Worm (Caenorhabditis elegans) whole organism, L3 larva: Measurements from ENCODE around the gene tyr-1.
A peak's percentile ranks its signal among the peaks of the same experiment; 100 is the strongest.

ENCODE experiments used
- R02D3.7 ChIP-seq: fragments of 150-350 bp; optimal IDR thresholded peaks from 2 replicates; lab custom pipeline; 2014; ENCODE audit warnings: missing biosample characterization, missing genetic modification characterization
- ZK546.5 ChIP-seq: sonication (generic microtip); optimal IDR thresholded peaks from 2 replicates; lab custom pipeline; 2017; ENCODE audit warnings: missing biosample characterization, missing genetic modification characterization
- ceh-16 ChIP-seq: sonication (generic microtip); optimal IDR thresholded peaks from 2 replicates; lab custom pipeline; 2017; ENCODE audit warnings: missing biosample characterization, missing genetic modification characterization
- ceh-28 ChIP-seq: fragments of 150-350 bp; optimal IDR thresholded peaks from 2 replicates; lab custom pipeline; 2014; ENCODE audit warnings: missing biosample characterization, missing genetic modification reagents, missing genetic modification characterization
- ceh-82 ChIP-seq: fragments of 150-350 bp; optimal IDR thresholded peaks from 2 replicates; lab custom pipeline; 2014; ENCODE audit warnings: missing biosample characterization, missing genetic modification characterization
- ceh-9 ChIP-seq: sonication (generic microtip); optimal IDR thresholded peaks from 2 replicates; lab custom pipeline; 2018; ENCODE audit warnings: missing biosample characterization, missing genetic modification characterization
- daf-12 ChIP-seq: fragments of 150-350 bp; optimal IDR thresholded peaks from 2 replicates; lab custom pipeline; 2014; ENCODE audit warnings: missing biosample characterization, missing genetic modification reagents, missing genetic modification characterization
- egl-27 ChIP-seq: sonication (generic microtip); optimal IDR thresholded peaks from 4 replicates; lab custom pipeline; 2017; ENCODE audit warnings: missing biosample characterization, missing genetic modification reagents, missing genetic modification characterization
- elt-1 ChIP-seq: fragments of 150-350 bp; optimal IDR thresholded peaks from 2 replicates; lab custom pipeline; 2014; ENCODE audit warnings: missing biosample characterization, missing genetic modification characterization
- elt-2 ChIP-seq: sonication (generic microtip); optimal IDR thresholded peaks from 2 replicates; lab custom pipeline; 2016; ENCODE audit warnings: missing genetic modification reagents, mild to moderate bottlenecking, missing genetic modification characterization, missing compliant biosample characterization
- elt-3 ChIP-seq, 3 experiments: fragments of 150-350 bp in 1 of 3; sonication (generic microtip) in 2 of 3; optimal IDR thresholded peaks; 2 replicates in 2 of 3; 4 replicates in 1 of 3; lab custom pipeline; 2014 to 2017; ENCODE audit warnings: missing biosample characterization in 3 of 3, missing genetic modification characterization in 3 of 3
- fkh-2 ChIP-seq: fragments of 150-350 bp; optimal IDR thresholded peaks from 2 replicates; lab custom pipeline; 2014; ENCODE audit warnings: missing biosample characterization, missing genetic modification reagents, missing genetic modification characterization
- hmg-11 ChIP-seq: sonication (generic microtip); optimal IDR thresholded peaks from 2 replicates; lab custom pipeline; 2016; ENCODE audit warnings: missing genetic modification characterization, missing compliant biosample characterization
- jun-1 ChIP-seq: fragments of 150-350 bp; optimal IDR thresholded peaks from 2 replicates; lab custom pipeline; 2014; ENCODE audit warnings: missing biosample characterization, missing genetic modification reagents, missing genetic modification characterization
- lin-15B ChIP-seq: fragments of 150-350 bp; optimal IDR thresholded peaks from 2 replicates; lab custom pipeline; 2014; ENCODE audit warnings: missing biosample characterization, missing genetic modification characterization
- lin-39 ChIP-seq: fragments of 150-350 bp; optimal IDR thresholded peaks from 2 replicates; lab custom pipeline; 2018; ENCODE audit warnings: missing biosample characterization, missing genetic modification reagents, missing genetic modification characterization
- lsy-12 ChIP-seq: sonication (generic microtip); optimal IDR thresholded peaks from 2 replicates; lab custom pipeline; 2016; ENCODE audit warnings: mild to moderate bottlenecking, missing genetic modification characterization, missing compliant biosample characterization
- mdl-1 ChIP-seq: fragments of 150-350 bp; optimal IDR thresholded peaks from 2 replicates; lab custom pipeline; 2014; ENCODE audit warnings: missing biosample characterization, missing genetic modification characterization
- mml-1 ChIP-seq: fragments of 150-350 bp; sonication (generic microtip); optimal IDR thresholded peaks from 3 replicates; lab custom pipeline; 2014; ENCODE audit warnings: missing biosample characterization, missing genetic modification characterization
- nfya-1 ChIP-seq: sonication (generic microtip); optimal IDR thresholded peaks from 2 replicates; lab custom pipeline; 2017; ENCODE audit warnings: missing genetic modification characterization, mild to moderate bottlenecking, missing compliant biosample characterization, antibody characterized with exemption, moderate library complexity; ENCODE audit not compliant: insufficient read depth
- nhr-11 ChIP-seq: fragments of 150-350 bp; optimal IDR thresholded peaks from 2 replicates; lab custom pipeline; 2014; ENCODE audit warnings: missing biosample characterization, missing genetic modification characterization
- nhr-12 ChIP-seq: fragments of 150-350 bp; optimal IDR thresholded peaks from 2 replicates; lab custom pipeline; 2014; ENCODE audit warnings: missing biosample characterization, missing genetic modification characterization
- nhr-23 ChIP-seq: fragments of 150-350 bp; optimal IDR thresholded peaks from 2 replicates; lab custom pipeline; 2014; ENCODE audit warnings: missing biosample characterization, missing genetic modification reagents, missing genetic modification characterization
- nhr-237 ChIP-seq: fragments of 150-350 bp; optimal IDR thresholded peaks from 2 replicates; lab custom pipeline; 2014; ENCODE audit warnings: missing biosample characterization, missing genetic modification characterization
- nhr-25 ChIP-seq: sonication (generic microtip); optimal IDR thresholded peaks from 2 replicates; lab custom pipeline; 2017; ENCODE audit warnings: missing biosample characterization, missing genetic modification characterization
- nhr-28 ChIP-seq: fragments of 150-350 bp; optimal IDR thresholded peaks from 2 replicates; lab custom pipeline; 2014; ENCODE audit warnings: missing biosample characterization, missing genetic modification characterization
- nhr-43 ChIP-seq: sonication (generic microtip); optimal IDR thresholded peaks from 2 replicates; lab custom pipeline; 2016; ENCODE audit warnings: mild to moderate bottlenecking, missing genetic modification characterization, missing compliant biosample characterization; ENCODE audit not compliant: poor library complexity, severe bottlenecking
- nhr-67 ChIP-seq: fragments of 150-350 bp; optimal IDR thresholded peaks from 2 replicates; lab custom pipeline; 2014; ENCODE audit warnings: missing biosample characterization, missing genetic modification characterization
- nhr-76 ChIP-seq: fragments of 150-350 bp; sonication (generic microtip); optimal IDR thresholded peaks from 5 replicates; lab custom pipeline; 2014; ENCODE audit warnings: missing biosample characterization, missing genetic modification characterization
- nhr-77 ChIP-seq: fragments of 150-350 bp; optimal IDR thresholded peaks from 2 replicates; lab custom pipeline; 2014; ENCODE audit warnings: missing biosample characterization, missing genetic modification characterization
- pha-4 ChIP-seq: fragments of 150-350 bp; optimal IDR thresholded peaks from 2 replicates; lab custom pipeline; 2014; ENCODE audit warnings: missing biosample characterization, missing genetic modification reagents, missing genetic modification characterization
- pqm-1 ChIP-seq: fragments of 150-350 bp; optimal IDR thresholded peaks from 2 replicates; lab custom pipeline; 2017; ENCODE audit warnings: missing biosample characterization, missing genetic modification characterization, inconsistent platforms
- sea-2 ChIP-seq: fragments of 150-350 bp; sonication (generic microtip); optimal IDR thresholded peaks from 4 replicates; lab custom pipeline; 2014; ENCODE audit warnings: missing biosample characterization, missing genetic modification reagents, missing genetic modification characterization
- snpc-4 ChIP-seq: fragments of 150-350 bp; optimal IDR thresholded peaks from 2 replicates; lab custom pipeline; 2014; ENCODE audit warnings: missing biosample characterization, missing genetic modification characterization
- unc-39 ChIP-seq: sonication (generic microtip); optimal IDR thresholded peaks from 4 replicates; lab custom pipeline; 2017; ENCODE audit warnings: missing biosample characterization, missing genetic modification characterization
- unc-62 ChIP-seq: fragments of 150-350 bp; sonication (generic microtip); optimal IDR thresholded peaks from 4 replicates; lab custom pipeline; 2014; ENCODE audit warnings: missing biosample characterization, missing genetic modification reagents, missing genetic modification characterization
- zag-1 ChIP-seq: fragments of 150-350 bp; optimal IDR thresholded peaks from 2 replicates; lab custom pipeline; 2014; ENCODE audit warnings: missing biosample characterization, missing genetic modification characterization
- ztf-11 ChIP-seq: fragments of 150-350 bp; optimal IDR thresholded peaks from 2 replicates; lab custom pipeline; 2014; ENCODE audit warnings: missing biosample characterization, missing genetic modification characterization
- ztf-4 ChIP-seq: fragments of 150-350 bp; optimal IDR thresholded peaks from 2 replicates; lab custom pipeline; 2014; ENCODE audit warnings: missing biosample characterization, missing genetic modification characterization

tyr-1 gene

ce11 chrIII:7855468-7855867 is 18.1 kb upstream of the tyr-1 start:
- no peak for TF ChIP-seq nhr-11
- TF ChIP-seq ceh-82 = no peak
- TF ChIP-seq R02D3.7 (tag; lab: Kevin White, UChicago) = no peak
- TF ChIP-seq nhr-23 (tag; lab: Kevin White, UChicago) = no peak

DNA sequence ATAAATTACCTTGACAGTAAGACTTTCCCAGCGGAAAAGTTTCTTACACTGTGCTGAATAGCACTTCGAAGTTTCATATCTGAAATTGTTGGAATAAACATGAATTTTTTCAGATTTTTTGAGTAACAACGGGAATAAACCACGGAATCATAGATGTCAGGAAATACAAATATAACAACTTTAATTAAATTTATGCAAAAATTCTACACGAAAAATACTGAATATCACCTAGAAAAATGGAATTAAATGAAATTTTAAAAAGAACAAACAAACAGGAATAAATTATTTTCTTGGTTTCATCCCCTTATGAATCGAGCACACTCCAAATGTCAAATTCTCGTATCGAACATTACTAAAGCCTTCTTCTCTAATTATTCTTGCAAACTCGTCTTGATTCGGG is 16.4 kb upstream of the tyr-1 start, which contains the start of gene tag-307:
Gene tag-307 (minus strand): TSS at position 101 of the 400 bp plus-strand sequence.
- no peak for TF ChIP-seq elt-3 (tag; optimal IDR thresholded peaks at IDR 0.05; lab: Kevin White, UChicago)
- TF ChIP-seq nfya-1 (tag; lab: Kevin White, UChicago) = no peak
- no peak for TF ChIP-seq fkh-2
- TF ChIP-seq lin-15B (tag; lab: Kevin White, UChicago) = no peak
- no peak for TF ChIP-seq ceh-16
- TF ChIP-seq nhr-67 (tag; lab: Kevin White, UChicago) = no peak
- no peak for TF ChIP-seq mdl-1 (tag; lab: Kevin White, UChicago)
- TF ChIP-seq jun-1 (tag; lab: Kevin White, UChicago) = no peak
- no peak for TF ChIP-seq pha-4
- no peak for TF ChIP-seq daf-12 (tag; lab: Kevin White, UChicago)
- no peak for TF ChIP-seq ceh-9 (tag; lab: Kevin White, UChicago)
- TF ChIP-seq nhr-76 (tag; lab: Kevin White, UChicago) = no peak
- TF ChIP-seq mml-1 = no peak
- no peak for TF ChIP-seq lin-39
- TF ChIP-seq, all 47 proteins: peak for 0

DNA sequence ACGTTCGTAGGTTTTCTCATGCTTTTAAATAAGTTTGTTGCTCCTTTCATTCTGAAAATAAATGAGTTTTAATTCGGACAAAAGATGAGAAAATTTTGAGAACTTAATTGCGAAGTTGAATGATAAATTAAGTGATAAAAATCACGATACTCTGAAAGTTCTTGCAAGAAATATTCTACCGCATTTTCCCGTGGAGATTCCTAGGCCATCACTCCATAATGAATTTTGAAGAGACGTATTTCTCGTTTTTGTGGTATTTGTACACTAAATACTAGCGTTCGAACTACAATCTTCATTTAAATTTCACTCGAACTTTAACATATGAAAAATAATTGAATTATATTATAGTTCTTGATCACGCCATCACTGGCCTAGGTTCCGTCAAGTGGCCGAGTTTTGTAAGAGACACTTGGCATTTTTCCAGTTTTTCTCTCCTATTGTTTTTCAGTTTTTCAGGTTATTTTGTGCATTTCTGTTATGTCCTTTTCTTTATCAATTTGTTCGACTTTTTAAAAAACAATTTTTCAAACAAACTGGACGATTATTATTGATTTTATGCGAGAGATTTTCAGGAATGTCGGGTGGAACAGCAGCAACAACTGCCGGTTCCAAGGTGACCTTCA is 15.1 kb upstream of the tyr-1 start, which contains the start of the genes coq-5 and ufm-1:
Gene coq-5 (minus strand): TSS at position 51 of the 623 bp plus-strand sequence.
Gene ufm-1 (plus strand): TSS at position 573 of the 623 bp plus-strand sequence.
- TF ChIP-seq ZK546.5 (tag; lab: Kevin White, UChicago) (no peak), elt-2 (tag; lab: Kevin White, UChicago) (peak; percentile 4), lsy-12 (tag; lab: Kevin White, UChicago) (no peak), snpc-4 (no peak), pha-4 (peak; percentile 14), zag-1 (tag; lab: Kevin White, UChicago) (no peak), nhr-25 (tag; lab: Kevin White, UChicago) (no peak), ztf-4 (no peak), nfya-1 (tag; lab: Kevin White, UChicago) (peak; percentile 5), egl-27 (tag; lab: Kevin White, UChicago) (no peak), unc-39 (no peak), ceh-9 (tag; lab: Kevin White, UChicago) (no peak), sea-2 (GFP tag; lab: Kevin White, UChicago) (no peak), nhr-237 (tag; lab: Kevin White, UChicago) (no peak), pqm-1 (tag; lab: Kevin White, UChicago) (no peak), nhr-28 (tag; lab: Kevin White, UChicago) (no peak), R02D3.7 (tag; lab: Kevin White, UChicago) (no peak), lin-15B (tag; lab: Kevin White, UChicago) (peak; percentile 18), nhr-12 (tag; lab: Kevin White, UChicago) (no peak), ceh-16 (no peak), mdl-1 (tag; lab: Kevin White, UChicago) (no peak), unc-62 (GFP tag; lab: Kevin White, UChicago) (no peak), nhr-11 (no peak), nhr-43 (tag; lab: Kevin White, UChicago) (peak; percentile 55), ceh-82 (no peak), elt-1 (tag; lab: Kevin White, UChicago) (no peak), hmg-11 (tag; lab: Kevin White, UChicago) (peak; percentile 8)
- TF ChIP-seq, all 47 proteins: peak for 6

ce11 chrIII:7859313-7859712 is 14.3 kb upstream of the tyr-1 start, which contains the start of gene tomm-7:
TSS of gene tomm-7 (plus strand) at chrIII:7859613.
- no peak for TF ChIP-seq nhr-43 (tag; lab: Kevin White, UChicago)
- TF ChIP-seq elt-2 (tag; lab: Kevin White, UChicago) = no peak
- TF ChIP-seq snpc-4 = no peak
- no peak for TF ChIP-seq nhr-11
- TF ChIP-seq nhr-77 = no peak
- no peak for TF ChIP-seq nhr-28 (tag; lab: Kevin White, UChicago)
- TF ChIP-seq ztf-4 = no peak
- no peak for TF ChIP-seq ztf-11 (tag; lab: Kevin White, UChicago)
- TF ChIP-seq hmg-11 (tag; lab: Kevin White, UChicago) = no peak
- TF ChIP-seq lsy-12 (tag; lab: Kevin White, UChicago) = no peak
- TF ChIP-seq ceh-28 (tag; lab: Kevin White, UChicago) = no peak
- no peak for TF ChIP-seq pha-4
- no peak for TF ChIP-seq ceh-9 (tag; lab: Kevin White, UChicago)
